Worm (Caenorhabditis elegans) whole organism, L2 larva: ENCODE results near the gene R07B1.11.

Experiments used
- C34F6.9 ChIP-seq: fragments of 150-350 bp; optimal IDR thresholded peaks from 2 replicates; lab custom pipeline; 2014; ENCODE audit warnings: missing biosample characterization, missing genetic modification characterization
- F13H6.1 ChIP-seq: sonication (generic microtip); optimal IDR thresholded peaks from 2 replicates; lab custom pipeline; 2016; ENCODE audit warnings: missing genetic modification characterization, missing compliant biosample characterization
- R02D3.7 ChIP-seq: fragments of 150-350 bp; optimal IDR thresholded peaks from 2 replicates; lab custom pipeline; 2014; ENCODE audit warnings: missing biosample characterization, missing genetic modification characterization
- Y55F3AM.14 ChIP-seq: fragments of 200-800 bp; sonication (Bioruptor generic); optimal IDR thresholded peaks from 2 replicates; lab custom pipeline; 2018; ENCODE audit warnings: mild to moderate bottlenecking, missing genetic modification characterization, missing compliant biosample characterization
- ZK546.5 ChIP-seq: sonication (generic microtip); optimal IDR thresholded peaks from 2 replicates; lab custom pipeline; 2017; ENCODE audit warnings: missing biosample characterization, missing genetic modification characterization
- alr-1 ChIP-seq: fragments of 150-350 bp; optimal IDR thresholded peaks from 2 replicates; lab custom pipeline; 2014; ENCODE audit warnings: missing biosample characterization, missing genetic modification characterization
- aly-2 ChIP-seq: fragments of 150-350 bp; optimal IDR thresholded peaks from 2 replicates; lab custom pipeline; 2014; ENCODE audit warnings: missing biosample characterization, missing genetic modification characterization
- ama-1 ChIP-seq: fragments of 150-350 bp; optimal IDR thresholded peaks from 2 replicates; lab custom pipeline; 2018; ENCODE audit warnings: inconsistent platforms
- blmp-1 ChIP-seq: sonication (generic microtip); optimal IDR thresholded peaks from 2 replicates; lab custom pipeline; 2017; ENCODE audit warnings: missing genetic modification characterization, mild to moderate bottlenecking, missing compliant biosample characterization, antibody characterized with exemption, moderate library complexity; ENCODE audit not compliant: insufficient read depth
- ceh-16 ChIP-seq: fragments of 150-350 bp; optimal IDR thresholded peaks from 2 replicates; lab custom pipeline; 2014; ENCODE audit warnings: missing biosample characterization, missing genetic modification characterization
- ceh-82 ChIP-seq: fragments of 150-350 bp; optimal IDR thresholded peaks from 2 replicates; lab custom pipeline; 2014; ENCODE audit warnings: missing biosample characterization, missing genetic modification characterization
- crh-2 ChIP-seq: sonication (generic microtip); optimal IDR thresholded peaks from 2 replicates; lab custom pipeline; 2017; ENCODE audit warnings: missing biosample characterization, missing genetic modification characterization
- dmd-4 ChIP-seq: sonication (generic microtip); optimal IDR thresholded peaks from 2 replicates; lab custom pipeline; 2017; ENCODE audit warnings: missing biosample characterization, missing genetic modification characterization
- egl-27 ChIP-seq: sonication (generic microtip); optimal IDR thresholded peaks from 3 replicates; lab custom pipeline; 2017; ENCODE audit warnings: missing biosample characterization, missing genetic modification reagents, missing genetic modification characterization
- elt-1 ChIP-seq: fragments of 150-350 bp; optimal IDR thresholded peaks from 2 replicates; lab custom pipeline; 2014; ENCODE audit warnings: missing biosample characterization, missing genetic modification characterization
- elt-3 ChIP-seq: sonication (generic microtip); optimal IDR thresholded peaks from 2 replicates; lab custom pipeline; 2017; ENCODE audit warnings: missing biosample characterization, missing genetic modification characterization
- fos-1 ChIP-seq: fragments of 150-350 bp; optimal IDR thresholded peaks from 2 replicates; lab custom pipeline; 2014; ENCODE audit warnings: missing biosample characterization, missing genetic modification characterization
- gmeb-1 ChIP-seq: fragments of 150-350 bp; optimal IDR thresholded peaks from 2 replicates; lab custom pipeline; 2014; ENCODE audit warnings: missing biosample characterization, missing genetic modification characterization
- lin-11 ChIP-seq: fragments of 150-350 bp; sonication (generic microtip); optimal IDR thresholded peaks from 2 replicates; lab custom pipeline; 2014; ENCODE audit warnings: missing biosample characterization, missing genetic modification characterization, inconsistent platforms, mixed read lengths
- lin-13 ChIP-seq: fragments of 150-350 bp; optimal IDR thresholded peaks from 2 replicates; lab custom pipeline; 2014; ENCODE audit warnings: missing biosample characterization, missing genetic modification reagents, missing genetic modification characterization
- lin-39 ChIP-seq: fragments of 150-350 bp; optimal IDR thresholded peaks from 2 replicates; lab custom pipeline; 2014; ENCODE audit warnings: missing biosample characterization, missing genetic modification reagents, missing genetic modification characterization
- lsy-2 ChIP-seq, 2 experiments: fragments of 150-350 bp in 1 of 2; sonication (generic microtip) in 1 of 2; optimal IDR thresholded peaks; 2 replicates each; lab custom pipeline; 2014 to 2017; ENCODE audit warnings: missing biosample characterization in 2 of 2, missing genetic modification characterization in 2 of 2
- mab-5 ChIP-seq: fragments of 150-350 bp; optimal IDR thresholded peaks from 2 replicates; lab custom pipeline; 2014; ENCODE audit warnings: missing biosample characterization, missing genetic modification characterization
- mbf-1 ChIP-seq: sonication (generic microtip); optimal IDR thresholded peaks from 2 replicates; lab custom pipeline; 2017; ENCODE audit warnings: missing biosample characterization, missing genetic modification characterization
- mdl-1 ChIP-seq, 2 experiments: fragments of 150-350 bp in 1 of 2; sonication (generic microtip) in 1 of 2; optimal IDR thresholded peaks; 2 replicates each; lab custom pipeline; 2017; ENCODE audit warnings: missing biosample characterization in 2 of 2, missing genetic modification characterization in 2 of 2
- nhr-10 ChIP-seq: sonication (generic microtip); optimal IDR thresholded peaks from 2 replicates; lab custom pipeline; 2017; ENCODE audit warnings: missing biosample characterization, missing genetic modification characterization
- nhr-11 ChIP-seq: fragments of 150-350 bp; optimal IDR thresholded peaks from 2 replicates; lab custom pipeline; 2014; ENCODE audit warnings: missing biosample characterization, missing genetic modification characterization
- nhr-12 ChIP-seq: fragments of 150-350 bp; optimal IDR thresholded peaks from 2 replicates; lab custom pipeline; 2014; ENCODE audit warnings: missing biosample characterization, missing genetic modification characterization
- nhr-129 ChIP-seq: fragments of 150-350 bp; optimal IDR thresholded peaks from 2 replicates; lab custom pipeline; 2014; ENCODE audit warnings: missing biosample characterization, missing genetic modification characterization
- nhr-21 ChIP-seq: fragments of 150-350 bp; optimal IDR thresholded peaks from 2 replicates; lab custom pipeline; 2014; ENCODE audit warnings: missing biosample characterization, missing genetic modification characterization
- nhr-23 ChIP-seq: fragments of 150-350 bp; optimal IDR thresholded peaks from 2 replicates; lab custom pipeline; 2014; ENCODE audit warnings: missing biosample characterization, missing genetic modification reagents, missing genetic modification characterization
- nhr-237 ChIP-seq: fragments of 150-350 bp; optimal IDR thresholded peaks from 2 replicates; lab custom pipeline; 2014; ENCODE audit warnings: missing biosample characterization, missing genetic modification characterization
- nhr-25 ChIP-seq: fragments of 150-350 bp; sonication (generic microtip); optimal IDR thresholded peaks from 3 replicates; lab custom pipeline; 2014; ENCODE audit warnings: missing biosample characterization, missing genetic modification characterization
- nhr-6 ChIP-seq: fragments of 150-350 bp; optimal IDR thresholded peaks from 2 replicates; lab custom pipeline; 2014; ENCODE audit warnings: missing biosample characterization, missing genetic modification characterization
- nhr-77 ChIP-seq: fragments of 150-350 bp; optimal IDR thresholded peaks from 2 replicates; lab custom pipeline; 2014; ENCODE audit warnings: missing biosample characterization, missing genetic modification characterization
- peb-1 ChIP-seq: fragments of 150-350 bp; optimal IDR thresholded peaks from 2 replicates; lab custom pipeline; 2014; ENCODE audit warnings: missing biosample characterization, missing genetic modification characterization
- sem-4 ChIP-seq: fragments of 150-350 bp; optimal IDR thresholded peaks from 2 replicates; lab custom pipeline; 2014; ENCODE audit warnings: missing biosample characterization, missing genetic modification reagents, missing genetic modification characterization
- skn-1 ChIP-seq: sonication (generic microtip); optimal IDR thresholded peaks from 2 replicates; lab custom pipeline; 2017; ENCODE audit warnings: missing biosample characterization, missing genetic modification characterization
- sma-3 ChIP-seq: sonication (generic microtip); optimal IDR thresholded peaks from 2 replicates; lab custom pipeline; 2016; ENCODE audit warnings: missing genetic modification reagents, missing genetic modification characterization, missing compliant biosample characterization
- sma-9 ChIP-seq, 2 experiments: fragments of 150-350 bp in 1 of 2; sonication (generic microtip) in 1 of 2; optimal IDR thresholded peaks; 2 replicates each; lab custom pipeline; 2014 to 2016; ENCODE audit warnings: missing genetic modification characterization in 2 of 2, mild to moderate bottlenecking in 1 of 2, missing biosample characterization in 1 of 2, missing compliant biosample characterization in 1 of 2, missing genetic modification reagents in 1 of 2, moderate library complexity in 1 of 2
- snpc-4 ChIP-seq: fragments of 150-350 bp; optimal IDR thresholded peaks from 2 replicates; lab custom pipeline; 2014; ENCODE audit warnings: missing biosample characterization, missing genetic modification characterization
- unc-39 ChIP-seq: fragments of 150-350 bp; optimal IDR thresholded peaks from 2 replicates; lab custom pipeline; 2014; ENCODE audit warnings: missing biosample characterization, missing genetic modification characterization
- unc-55 ChIP-seq: fragments of 150-350 bp; sonication (generic microtip); optimal IDR thresholded peaks from 3 replicates; lab custom pipeline; 2014; ENCODE audit warnings: missing biosample characterization, missing genetic modification reagents, missing genetic modification characterization
- unc-62 ChIP-seq: fragments of 150-350 bp; optimal IDR thresholded peaks from 2 replicates; lab custom pipeline; 2014; ENCODE audit warnings: missing biosample characterization, missing genetic modification reagents, missing genetic modification characterization
- zag-1 ChIP-seq: fragments of 150-350 bp; optimal IDR thresholded peaks from 2 replicates; lab custom pipeline; 2014; ENCODE audit warnings: missing biosample characterization, missing genetic modification characterization
- ztf-1 ChIP-seq: fragments of 200-800 bp; sonication (Bioruptor generic); conservative IDR thresholded peaks from 2 replicates; pipeline ENCODE4 v1.3.6; 2022; ENCODE audit warnings: missing genetic modification characterization, missing compliant biosample characterization
- ztf-11 ChIP-seq: sonication (generic microtip); optimal IDR thresholded peaks from 2 replicates; lab custom pipeline; 2017; ENCODE audit warnings: missing biosample characterization, missing genetic modification characterization
- ztf-4 ChIP-seq: fragments of 150-350 bp; optimal IDR thresholded peaks from 2 replicates; lab custom pipeline; 2014; ENCODE audit warnings: missing biosample characterization, missing genetic modification characterization

Gene R07B1.11

ce11 chrX:9814132-9814811 lies 42.4 kb upstream of the R07B1.11 start (continued):
- no peak for TF ChIP-seq snpc-4 (tag; lab: Kevin White, UChicago)
- TF ChIP-seq sem-4 (tag; lab: Kevin White, UChicago), result no peak
- no peak for TF ChIP-seq mab-5 (tag; lab: Kevin White, UChicago)

- no peak for TF ChIP-seq sma-3 (GFP tag; lab: Kevin White, UChicago)
These were observed 34.5 kb upstream of the R07B1.11 start, which contains the start of gene dpy-22 for ce11 chrX:9822173-9822572. Gene dpy-22, minus strand, starts transcription at chrX:9822273.

ce11 chrX:9822606-9823264 lies 34.0 kb upstream of the R07B1.11 start:
- TF ChIP-seq nhr-12 (tag; lab: Kevin White, UChicago), result no peak
- no peak for TF ChIP-seq blmp-1 (tag; lab: Kevin White, UChicago)
- TF ChIP-seq mbf-1 (tag; lab: Kevin White, UChicago), result no peak
- peak; percentile 81 for TF ChIP-seq skn-1
- peak; percentile 68 for TF ChIP-seq F13H6.1 (tag; lab: Kevin White, UChicago)
- TF ChIP-seq sem-4 (tag; lab: Kevin White, UChicago), result no peak
- TF ChIP-seq nhr-237 (tag; lab: Kevin White, UChicago), result no peak
- TF ChIP-seq nhr-129, result peak; percentile 89
- TF ChIP-seq nhr-11 (tag; lab: Kevin White, UChicago), result no peak
- TF ChIP-seq lin-13, result no peak
- no peak for TF ChIP-seq aly-2 (tag; lab: Kevin White, UChicago)
- TF ChIP-seq gmeb-1 (tag; lab: Kevin White, UChicago), result no peak
- no peak for TF ChIP-seq nhr-77 (tag; lab: Kevin White, UChicago)
- no peak for TF ChIP-seq mab-5 (tag; lab: Kevin White, UChicago)
- TF ChIP-seq egl-27, result no peak
- TF ChIP-seq R02D3.7 (tag; lab: Kevin White, UChicago), result no peak
- TF ChIP-seq nhr-21 (tag; lab: Kevin White, UChicago), result no peak
- peak; percentile 78 for TF ChIP-seq fos-1
- TF ChIP-seq nhr-25 (tag; lab: Kevin White, UChicago), result no peak
- TF ChIP-seq ZK546.5, result no peak
- no peak for TF ChIP-seq ceh-16 (tag; lab: Kevin White, UChicago)
- TF ChIP-seq ztf-1, result no peak
- TF ChIP-seq Y55F3AM.14 (GFP tag; lab: Kevin White, UChicago), result no peak
- TF ChIP-seq peb-1 (tag; lab: Kevin White, UChicago), result no peak
- peak; percentile 63 for TF ChIP-seq nhr-6 (tag; lab: Kevin White, UChicago)
- no peak for TF ChIP-seq lin-11 (tag; lab: Kevin White, UChicago)
- TF ChIP-seq ama-1 (lab: Kevin White, UChicago), result no peak
- peak in 1 of 2 experiments; percentile 52 for TF ChIP-seq lsy-2 (tag; optimal IDR thresholded peaks at IDR 0.05; lab: Kevin White, UChicago)
- no peak for TF ChIP-seq lin-39 (tag; lab: Kevin White, UChicago)
- TF ChIP-seq unc-55 (GFP tag; lab: Kevin White, UChicago), result peak; percentile 68
- TF ChIP-seq elt-3 (tag; lab: Kevin White, UChicago), result no peak
- TF ChIP-seq sma-3 (GFP tag; lab: Kevin White, UChicago), result peak; percentile 20
- no peak for TF ChIP-seq ztf-4
- TF ChIP-seq alr-1 (tag; lab: Kevin White, UChicago), result no peak
- peak; percentile 77 for TF ChIP-seq crh-2 (tag; lab: Kevin White, UChicago)
- TF ChIP-seq ceh-82 (tag; lab: Kevin White, UChicago), result no peak
- TF ChIP-seq unc-62 (GFP tag; lab: Kevin White, UChicago), result no peak
- TF ChIP-seq sma-9 (GFP tag; optimal IDR thresholded peaks at IDR 0.05; lab: Kevin White, UChicago), result peak; percentile 26
- no peak for TF ChIP-seq sma-9 (tag; optimal IDR thresholded peaks at IDR 0.05; lab: Kevin White, UChicago)
- TF ChIP-seq ztf-11 (tag; lab: Kevin White, UChicago), result no peak
- no peak for TF ChIP-seq elt-1
- peak; percentile 76 for TF ChIP-seq C34F6.9 (tag; lab: Kevin White, UChicago)
- no peak for TF ChIP-seq snpc-4 (tag; lab: Kevin White, UChicago)
- TF ChIP-seq mdl-1 (tag; optimal IDR thresholded peaks at IDR 0.05; lab: Kevin White, UChicago), result no peak
- TF ChIP-seq unc-39 (tag; lab: Kevin White, UChicago), result no peak
- no peak for TF ChIP-seq dmd-4 (tag; lab: Kevin White, UChicago)
- no peak for TF ChIP-seq nhr-23 (tag; lab: Kevin White, UChicago)
- TF ChIP-seq zag-1, result peak; percentile 41
- no peak for TF ChIP-seq nhr-10
